Fruit fly (Drosophila melanogaster) whole organism, embryonic: ENCODE measurements around the gene Atg12.

Experiments used
- Adf1 ChIP-seq: fragments of 200-800 bp; sonication (Bioruptor generic); IDR thresholded peaks from 2 replicates; pipeline ENCODE4 v1.3.6; 2022; ENCODE audit warnings: missing biosample characterization, missing genetic modification characterization
- Antp ChIP-seq: fragments of 200-800 bp; sonication (Bioruptor generic); optimal IDR thresholded peaks from 3 replicates; lab custom pipeline; 2016; ENCODE audit warnings: missing biosample characterization, missing genetic modification characterization
- Atf6 ChIP-seq: fragments of 200-800 bp; sonication (Bioruptor generic); IDR thresholded peaks from 2 replicates; pipeline ENCODE4 v1.3.6; 2022; ENCODE audit warnings: missing biosample characterization, missing genetic modification characterization
- B-H1 ChIP-seq: fragments of 200-800 bp; sonication (Bioruptor generic); IDR thresholded peaks from 3 replicates; pipeline ENCODE4 v1.3.6; 2022; ENCODE audit warnings: missing biosample characterization, missing genetic modification characterization
- C15 ChIP-seq: fragments of 200-800 bp; sonication (Bioruptor generic); IDR thresholded peaks from 3 replicates; pipeline ENCODE4 v1.3.6; 2022; ENCODE audit warnings: missing biosample characterization, missing genetic modification characterization
- CG10543 ChIP-seq: fragments of 200-800 bp; sonication (Bioruptor generic); optimal IDR thresholded peaks from 3 replicates; lab custom pipeline; 2017; ENCODE audit warnings: missing biosample characterization, mild to moderate bottlenecking, missing genetic modification characterization, moderate library complexity
- CG10959 ChIP-seq: fragments of 200-800 bp; sonication (Bioruptor generic); IDR thresholded peaks from 2 replicates; pipeline ENCODE4 v1.3.6; 2022; ENCODE audit warnings: missing biosample characterization, missing genetic modification characterization
- CG11247 ChIP-seq: fragments of 200-800 bp; sonication (Bioruptor generic); IDR thresholded peaks from 2 replicates; pipeline ENCODE4 v1.3.6; 2022; ENCODE audit warnings: missing biosample characterization, missing genetic modification characterization
- CG12104 ChIP-seq: fragments of 200-800 bp; sonication (Bioruptor generic); optimal IDR thresholded peaks from 3 replicates; lab custom pipeline; 2016; ENCODE audit warnings: missing biosample characterization, missing genetic modification characterization
- CG1529 ChIP-seq: fragments of 200-800 bp; sonication (Bioruptor generic); optimal IDR thresholded peaks from 3 replicates; lab custom pipeline; 2018; ENCODE audit warnings: missing biosample characterization, missing genetic modification characterization
- CG15696 ChIP-seq: fragments of 200-800 bp; sonication (Bioruptor generic); optimal IDR thresholded peaks from 2 replicates; lab custom pipeline; 2019; ENCODE audit warnings: missing biosample characterization, mild to moderate bottlenecking, missing genetic modification characterization, moderate library complexity
- CG16863 ChIP-seq: fragments of 200-800 bp; sonication (Bioruptor generic); optimal IDR thresholded peaks from 3 replicates; lab custom pipeline; 2016; ENCODE audit warnings: missing biosample characterization, missing genetic modification characterization
- CG18476 ChIP-seq: fragments of 200-800 bp; sonication (Bioruptor generic); optimal IDR thresholded peaks from 2 replicates; lab custom pipeline; 2016; ENCODE audit warnings: missing biosample characterization, mild to moderate bottlenecking, missing genetic modification characterization
- CG18764 ChIP-seq: fragments of 200-800 bp; sonication (Bioruptor generic); optimal IDR thresholded peaks from 3 replicates; lab custom pipeline; 2016; ENCODE audit warnings: missing biosample characterization, missing genetic modification characterization
- CG2712 ChIP-seq: fragments of 200-800 bp; optimal IDR thresholded peaks from 3 replicates; lab custom pipeline; 2019; ENCODE audit warnings: missing biosample characterization, mild to moderate bottlenecking, missing genetic modification characterization, moderate library complexity
- CG33557 ChIP-seq: fragments of 200-800 bp; sonication (Bioruptor generic); optimal IDR thresholded peaks from 2 replicates; lab custom pipeline; 2019; ENCODE audit warnings: missing biosample characterization, mild to moderate bottlenecking, missing genetic modification characterization, moderate library complexity
- CG42726 ChIP-seq: fragments of 200-800 bp; sonication (Bioruptor generic); IDR thresholded peaks from 2 replicates; pipeline ENCODE4 v1.3.6; 2022; ENCODE audit warnings: missing biosample characterization, missing genetic modification characterization; ENCODE audit not compliant: partially characterized antibody
- CG4730 ChIP-seq: fragments of 200-800 bp; sonication (Bioruptor generic); IDR thresholded peaks from 2 replicates; pipeline ENCODE4 v1.3.6; 2022; ENCODE audit warnings: missing biosample characterization, missing genetic modification characterization
- CG7745 ChIP-seq: fragments of 200-800 bp; sonication (Bioruptor generic); optimal IDR thresholded peaks from 2 replicates; lab custom pipeline; 2018; ENCODE audit warnings: missing biosample characterization, mild to moderate bottlenecking, missing genetic modification characterization, moderate library complexity
- CG7786 ChIP-seq: fragments of 200-800 bp; sonication (Bioruptor generic); optimal IDR thresholded peaks from 2 replicates; lab custom pipeline; 2016; ENCODE audit warnings: missing biosample characterization, missing genetic modification characterization
- D19A ChIP-seq: fragments of 200-800 bp; optimal IDR thresholded peaks from 3 replicates; lab custom pipeline; 2019; ENCODE audit warnings: missing biosample characterization, mild to moderate bottlenecking, missing genetic modification characterization, moderate library complexity
- Deaf1 ChIP-seq: fragments of 200-800 bp; optimal IDR thresholded peaks from 3 replicates; lab custom pipeline; 2019; ENCODE audit warnings: missing biosample characterization, mild to moderate bottlenecking, missing genetic modification characterization, moderate library complexity
- Eip74EF ChIP-seq, 2 experiments: fragments of 200-800 bp in 1 of 2; fragments of >200 bp in 1 of 2; sonication (Bioruptor generic) in 1 of 2; optimal IDR thresholded peaks; 2 replicates each; lab custom pipeline; 2017 to 2019; ENCODE audit warnings: missing biosample characterization in 2 of 2, missing genetic modification characterization in 2 of 2, mild to moderate bottlenecking in 1 of 2, moderate library complexity in 1 of 2
- Elba2 ChIP-seq: fragments of 200-800 bp; sonication (Bioruptor generic); optimal IDR thresholded peaks from 3 replicates; lab custom pipeline; 2016; ENCODE audit warnings: missing biosample characterization, missing genetic modification characterization
- Fer1 ChIP-seq: fragments of 200-800 bp; sonication (Bioruptor generic); optimal IDR thresholded peaks from 2 replicates; lab custom pipeline; 2017; ENCODE audit warnings: missing biosample characterization, mild to moderate bottlenecking, missing genetic modification characterization
- Gug ChIP-seq: fragments of 200-800 bp; sonication (Bioruptor generic); IDR thresholded peaks from 4 replicates; pipeline ENCODE4 v1.3.6; 2022; ENCODE audit warnings: missing biosample characterization, missing genetic modification characterization
- HHEX ChIP-seq: fragments of 200-800 bp; sonication (Bioruptor generic); optimal IDR thresholded peaks from 3 replicates; lab custom pipeline; 2017; ENCODE audit warnings: missing biosample characterization, mild to moderate bottlenecking, missing genetic modification characterization, missing genetic modification reagents
- HLH54F ChIP-seq: fragments of 200-800 bp; sonication (Bioruptor generic); optimal IDR thresholded peaks from 3 replicates; lab custom pipeline; 2016; ENCODE audit warnings: missing biosample characterization, missing genetic modification characterization
- Jarid2 ChIP-seq: fragments of 200-800 bp; sonication (Bioruptor generic); optimal IDR thresholded peaks from 3 replicates; lab custom pipeline; 2017; ENCODE audit warnings: mild to moderate bottlenecking, missing biosample characterization, missing genetic modification reagents, missing genetic modification characterization
- Lim3 ChIP-seq: fragments of 200-800 bp; sonication (Bioruptor generic); IDR thresholded peaks from 2 replicates; pipeline ENCODE4 v1.3.6; 2022; ENCODE audit warnings: missing biosample characterization, missing genetic modification characterization
- MTF-1 ChIP-seq: fragments of 200-800 bp; sonication (Bioruptor generic); optimal IDR thresholded peaks from 2 replicates; lab custom pipeline; 2018; ENCODE audit warnings: missing biosample characterization, mild to moderate bottlenecking, missing genetic modification characterization, borderline replicate concordance
- Mad ChIP-seq: fragments of 200-800 bp; sonication (Bioruptor generic); optimal IDR thresholded peaks from 2 replicates; lab custom pipeline; 2016; ENCODE audit warnings: missing biosample characterization, missing genetic modification characterization
- Side ChIP-seq: fragments of 200-800 bp; sonication (Bioruptor generic); optimal IDR thresholded peaks from 2 replicates; lab custom pipeline; 2016; ENCODE audit warnings: missing biosample characterization, missing genetic modification characterization
- TFAM ChIP-seq: fragments of 200-800 bp; sonication (Bioruptor generic); optimal IDR thresholded peaks from 2 replicates; lab custom pipeline; 2017; ENCODE audit warnings: missing biosample characterization, missing genetic modification characterization, inconsistent platforms
- Tbp ChIP-seq: fragments of >200 bp; optimal IDR thresholded peaks from 2 replicates; lab custom pipeline; 2018; ENCODE audit warnings: missing biosample characterization, missing genetic modification characterization
- bab2 ChIP-seq: fragments of 200-800 bp; sonication (Bioruptor generic); optimal IDR thresholded peaks from 2 replicates; lab custom pipeline; 2016; ENCODE audit warnings: missing biosample characterization, missing genetic modification characterization
- chif ChIP-seq, 2 experiments: fragments of 200-800 bp; sonication (Bioruptor generic); optimal IDR thresholded peaks; 3 replicates each; lab custom pipeline; 2016; ENCODE audit warnings: missing biosample characterization in 2 of 2, missing genetic modification characterization in 2 of 2
- crc ChIP-seq: fragments of 200-800 bp; sonication (Bioruptor generic); optimal IDR thresholded peaks from 2 replicates; lab custom pipeline; 2016; ENCODE audit warnings: missing biosample characterization, missing genetic modification characterization
- da ChIP-seq: fragments of 200-800 bp; sonication (Bioruptor generic); optimal IDR thresholded peaks from 2 replicates; lab custom pipeline; 2016; ENCODE audit warnings: missing biosample characterization, missing genetic modification characterization
- fd3F ChIP-seq: fragments of 200-800 bp; sonication (Bioruptor generic); optimal IDR thresholded peaks from 2 replicates; lab custom pipeline; 2018; ENCODE audit warnings: missing biosample characterization, mild to moderate bottlenecking, missing genetic modification characterization, moderate library complexity
- gsb-n ChIP-seq: fragments of 200-800 bp; sonication (Bioruptor generic); optimal IDR thresholded peaks from 3 replicates; lab custom pipeline; 2018; ENCODE audit warnings: missing biosample characterization, mild to moderate bottlenecking, missing genetic modification characterization
- ham ChIP-seq: fragments of 200-800 bp; sonication (Bioruptor generic); IDR thresholded peaks from 2 replicates; pipeline ENCODE4 v1.3.6; 2022; ENCODE audit warnings: missing biosample characterization, missing genetic modification characterization
- kni ChIP-seq: fragments of 200-800 bp; sonication (Bioruptor generic); optimal IDR thresholded peaks from 3 replicates; lab custom pipeline; 2017; ENCODE audit warnings: mild to moderate bottlenecking, missing biosample characterization, missing genetic modification reagents, missing genetic modification characterization
- knrl ChIP-seq: fragments of 200-800 bp; sonication (Bioruptor generic); IDR thresholded peaks from 3 replicates; pipeline ENCODE4 v1.3.6; 2022; ENCODE audit warnings: missing biosample characterization, missing genetic modification characterization; ENCODE audit not compliant: partially characterized antibody
- pum ChIP-seq: fragments of 200-800 bp; sonication (Bioruptor generic); optimal IDR thresholded peaks from 2 replicates; lab custom pipeline; 2016; ENCODE audit warnings: missing biosample characterization, missing genetic modification characterization
- pzg ChIP-seq: fragments of 200-800 bp; sonication (Bioruptor generic); optimal IDR thresholded peaks from 3 replicates; lab custom pipeline; 2018; ENCODE audit warnings: missing biosample characterization, mild to moderate bottlenecking, missing genetic modification characterization, moderate library complexity
- sisA ChIP-seq: fragments of 200-800 bp; sonication (Bioruptor generic); IDR thresholded peaks from 2 replicates; pipeline ENCODE4 v1.3.6; 2022; ENCODE audit warnings: missing biosample characterization, missing genetic modification characterization
- slbo ChIP-seq: fragments of 200-800 bp; sonication (Bioruptor generic); IDR thresholded peaks from 2 replicates; pipeline ENCODE4 v1.3.6; 2022; ENCODE audit warnings: missing biosample characterization, missing genetic modification characterization
- sna ChIP-seq: fragments of 200-800 bp; sonication (Bioruptor generic); IDR thresholded peaks from 2 replicates; pipeline ENCODE4 v1.3.6; 2022; ENCODE audit warnings: missing biosample characterization, missing genetic modification characterization; ENCODE audit not compliant: partially characterized antibody

Atg12 gene

dm6 chr3L:12090898-12091685, 45.7 kb upstream of the Atg12 start (continued):
- peak; percentile 49 for TF ChIP-seq B-H1
- TF ChIP-seq bab2 (GFP tag; lab: Kevin White, UChicago) = peak; percentile 43
- TF ChIP-seq CG4730 (GFP tag; lab: Robert Waterston, UW) = peak; percentile 63
- TF ChIP-seq CG11247 (GFP tag; lab: Robert Waterston, UW) = no peak; the same call in 1 of the 2 replicates
- TF ChIP-seq CG2712 (tag; lab: Kevin White, UChicago) = peak; percentile 49
- TF ChIP-seq Deaf1 (tag; lab: Kevin White, UChicago) = peak; percentile 7
- TF ChIP-seq Jarid2 (GFP tag; lab: Kevin White, UChicago) = no peak
- TF ChIP-seq Fer1 = peak; percentile 65
- TF ChIP-seq pzg (GFP tag; lab: Kevin White, UChicago) = no peak
- TF ChIP-seq CG16863 (GFP tag; lab: Kevin White, UChicago) = peak; percentile 38
- TF ChIP-seq Atf6 = peak; percentile 76; the same call in 1 of the 2 replicates
- peak; percentile 43 for TF ChIP-seq Mad
- TF ChIP-seq Elba2 (GFP tag; lab: Kevin White, UChicago) = no peak
- no peak for TF ChIP-seq CG33557
- no peak for TF ChIP-seq Side (GFP tag; lab: Kevin White, UChicago)
- no peak for TF ChIP-seq sna (GFP tag; lab: Robert Waterston, UW)
- peak; percentile 30; the same call in 1 of the 4 replicates for TF ChIP-seq Gug (GFP tag; lab: Robert Waterston, UW)
- TF ChIP-seq D19A (tag; lab: Kevin White, UChicago) = peak; percentile 29
- TF ChIP-seq TFAM (GFP tag; lab: Kevin White, UChicago) = no peak
- TF ChIP-seq CG7786 (GFP tag; lab: Kevin White, UChicago) = peak; percentile 20
- peak; percentile 10 for TF ChIP-seq CG15696 (tag; lab: Kevin White, UChicago)
- TF ChIP-seq MTF-1 (GFP tag; lab: Kevin White, UChicago) = no peak
- TF ChIP-seq HLH54F (GFP tag; lab: Kevin White, UChicago) = no peak
- TF ChIP-seq kni = no peak
- TF ChIP-seq knrl = no peak
- peak; percentile 47 for TF ChIP-seq Adf1 (GFP tag; lab: Robert Waterston, UW)
- TF ChIP-seq slbo (GFP tag; lab: Robert Waterston, UW) = peak; percentile 83
- no peak for TF ChIP-seq da
- no peak for TF ChIP-seq Lim3
- no peak for TF ChIP-seq Tbp
- TF ChIP-seq CG10543 = peak; percentile 70
- no peak for TF ChIP-seq Eip74EF (GFP tag; optimal IDR thresholded peaks at IDR 0.05; lab: Kevin White, UChicago)
- peak; percentile 65 for TF ChIP-seq HHEX (GFP tag; lab: Kevin White, UChicago)
- TF ChIP-seq gsb-n (tag; lab: Kevin White, UChicago) = no peak
- TF ChIP-seq sisA (GFP tag; lab: Robert Waterston, UW) = peak; percentile 67; the same call in 1 of the 2 replicates
- TF ChIP-seq fd3F (GFP tag; lab: Kevin White, UChicago) = peak; percentile 62
- no peak for TF ChIP-seq CG10959 (GFP tag; lab: Robert Waterston, UW)
- TF ChIP-seq crc (GFP tag; lab: Kevin White, UChicago) = no peak
- peak in 1 of 2 experiments; percentile 24 for TF ChIP-seq chif (GFP tag; optimal IDR thresholded peaks at IDR 0.05; lab: Kevin White, UChicago)
- no peak for TF ChIP-seq CG18476
- TF ChIP-seq pum (GFP tag; lab: Kevin White, UChicago) = no peak
- peak; percentile 9 for TF ChIP-seq CG12104
- TF ChIP-seq Antp (GFP tag; lab: Kevin White, UChicago) = peak; percentile 22
- no peak for TF ChIP-seq CG42726 (GFP tag; lab: Robert Waterston, UW)
- TF ChIP-seq CG1529 = peak; percentile 12
- TF ChIP-seq CG7745 (tag; lab: Kevin White, UChicago) = no peak
- no peak for TF ChIP-seq ham
- no peak for TF ChIP-seq C15 (GFP tag; lab: Robert Waterston, UW)
- peak; percentile 37 for TF ChIP-seq CG18764 (GFP tag; lab: Kevin White, UChicago)
